Worm (Caenorhabditis elegans) whole organism, young adult: Measurements from ENCODE around the gene ivph-3.
A peak's percentile ranks its signal among the peaks of the same experiment; 100 is the strongest.

Experiments
- B0035.1 ChIP-seq: sonication (generic microtip); optimal IDR thresholded peaks from 2 replicates; lab custom pipeline; 2016; ENCODE audit warnings: missing genetic modification characterization, mild to moderate bottlenecking, missing compliant biosample characterization, missing genotype, missing genetic modification reagents
- D2030.7 ChIP-seq: fragments of 200-800 bp; sonication (Bioruptor generic); IDR thresholded peaks from 2 replicates; pipeline ENCODE4 v1.3.6; 2022; ENCODE audit warnings: missing genetic modification reagents, missing genetic modification characterization, missing compliant biosample characterization
- F22D6.2 ChIP-seq: sonication (generic microtip); optimal IDR thresholded peaks from 2 replicates; lab custom pipeline; 2016; ENCODE audit warnings: mild to moderate bottlenecking, missing genetic modification characterization, missing compliant biosample characterization
- F23B12.7 ChIP-seq: sonication (generic microtip); optimal IDR thresholded peaks from 2 replicates; lab custom pipeline; 2017; ENCODE audit warnings: missing genetic modification characterization, mild to moderate bottlenecking, missing compliant biosample characterization, antibody characterized with exemption, moderate library complexity; ENCODE audit not compliant: insufficient read depth
- F49E8.2 ChIP-seq: sonication (generic microtip); optimal IDR thresholded peaks from 3 replicates; lab custom pipeline; 2017; ENCODE audit warnings: missing genetic modification characterization, mild to moderate bottlenecking, missing compliant biosample characterization, antibody characterized with exemption, moderate library complexity; ENCODE audit not compliant: insufficient read depth
- F55B11.4 ChIP-seq: sonication (generic microtip); optimal IDR thresholded peaks from 2 replicates; lab custom pipeline; 2016; ENCODE audit warnings: missing compliant biosample characterization, missing genetic modification characterization, borderline replicate concordance; ENCODE audit not compliant: insufficient read depth
- F57A8.1 ChIP-seq: fragments of 200-800 bp; sonication (Bioruptor generic); optimal IDR thresholded peaks from 2 replicates; lab custom pipeline; 2018; ENCODE audit warnings: mild to moderate bottlenecking, missing genetic modification characterization, moderate library complexity, missing compliant biosample characterization
- K11D2.4 ChIP-seq: fragments of 200-800 bp; sonication (Bioruptor generic); IDR thresholded peaks from 2 replicates; pipeline ENCODE4 v1.3.6; 2022; ENCODE audit warnings: missing genetic modification reagents, missing genetic modification characterization, missing compliant biosample characterization
- Y53F4B.3 ChIP-seq: fragments of 200-800 bp; sonication (Bioruptor generic); IDR thresholded peaks from 2 replicates; pipeline ENCODE4 v1.3.6; 2022; ENCODE audit warnings: missing genetic modification reagents, missing genetic modification characterization, missing compliant biosample characterization
- Y79H2A.3 ChIP-seq: fragments of 200-800 bp; sonication (Bioruptor generic); conservative IDR thresholded peaks from 2 replicates; pipeline ENCODE4 v1.3.6; 2022; ENCODE audit warnings: missing genetic modification reagents, missing genetic modification characterization, missing compliant biosample characterization
- akir-1 ChIP-seq: fragments of 200-800 bp; sonication (Bioruptor generic); optimal IDR thresholded peaks from 2 replicates; lab custom pipeline; 2018; ENCODE audit warnings: mild to moderate bottlenecking, missing genetic modification characterization, moderate library complexity, missing compliant biosample characterization
- ama-1 ChIP-seq, 3 experiments: fragments of 150-350 bp in 1 of 3; sonication (generic microtip) in 2 of 3; optimal IDR thresholded peaks; 2 replicates each; lab custom pipeline; 2014 to 2018; ENCODE audit warnings: missing biosample characterization in 2 of 3, missing genetic modification characterization in 2 of 3, missing genetic modification reagents in 2 of 3
- attf-6 ChIP-seq: fragments of 200-800 bp; sonication (Bioruptor generic); IDR thresholded peaks from 2 replicates; pipeline ENCODE4 v1.3.6; 2022; ENCODE audit warnings: missing genetic modification reagents, missing genetic modification characterization, missing compliant biosample characterization
- bed-1 ChIP-seq: fragments of 200-800 bp; sonication (Bioruptor generic); IDR thresholded peaks from 2 replicates; pipeline ENCODE4 v1.3.6; 2022; ENCODE audit warnings: missing genetic modification reagents, missing genetic modification characterization, missing compliant biosample characterization
- ceh-27 ChIP-seq: fragments of 200-800 bp; sonication (Bioruptor generic); optimal IDR thresholded peaks from 2 replicates; lab custom pipeline; 2018; ENCODE audit warnings: mild to moderate bottlenecking, missing genetic modification characterization, moderate library complexity, missing compliant biosample characterization
- ceh-40 ChIP-seq: fragments of 200-800 bp; sonication (Bioruptor generic); IDR thresholded peaks from 2 replicates; pipeline ENCODE4 v1.3.6; 2022; ENCODE audit warnings: missing genetic modification characterization, missing compliant biosample characterization
- dpl-1 ChIP-seq: fragments of 150-350 bp; optimal IDR thresholded peaks from 2 replicates; lab custom pipeline; 2014; ENCODE audit warnings: missing biosample characterization, missing genetic modification reagents, missing genetic modification characterization
- egrh-3 ChIP-seq: fragments of 200-800 bp; sonication (Bioruptor generic); IDR thresholded peaks from 2 replicates; pipeline ENCODE4 v1.3.6; 2022; ENCODE audit warnings: missing genetic modification reagents, missing genetic modification characterization, missing compliant biosample characterization
- ets-4 ChIP-seq: fragments of 200-800 bp; sonication (Bioruptor generic); optimal IDR thresholded peaks from 2 replicates; lab custom pipeline; 2018; ENCODE audit warnings: mild to moderate bottlenecking, missing genetic modification characterization, missing compliant biosample characterization
- hlh-26 ChIP-seq: fragments of 200-800 bp; sonication (Bioruptor generic); conservative IDR thresholded peaks from 2 replicates; pipeline ENCODE4 v1.3.6; 2022; ENCODE audit warnings: missing genetic modification reagents, missing genetic modification characterization, missing compliant biosample characterization
- lin-54 ChIP-seq: fragments of 200-800 bp; sonication (Bioruptor generic); optimal IDR thresholded peaks from 2 replicates; lab custom pipeline; 2018; ENCODE audit warnings: mild to moderate bottlenecking, missing genetic modification characterization, missing compliant biosample characterization
- lir-1 ChIP-seq: fragments of 200-800 bp; sonication (Bioruptor generic); conservative IDR thresholded peaks from 2 replicates; pipeline ENCODE4 v1.3.6; 2022; ENCODE audit warnings: missing genetic modification reagents, missing genetic modification characterization, missing compliant biosample characterization
- lsy-27 ChIP-seq: sonication (generic microtip); optimal IDR thresholded peaks from 2 replicates; lab custom pipeline; 2017; ENCODE audit warnings: missing genetic modification characterization, mild to moderate bottlenecking, missing compliant biosample characterization, antibody characterized with exemption, missing genotype, borderline replicate concordance; ENCODE audit not compliant: insufficient read depth
- madf-10 ChIP-seq: sonication (generic microtip); optimal IDR thresholded peaks from 2 replicates; lab custom pipeline; 2016; ENCODE audit warnings: mild to moderate bottlenecking, missing genetic modification characterization, missing compliant biosample characterization
- madf-3 ChIP-seq: fragments of 200-800 bp; sonication (Bioruptor generic); IDR thresholded peaks from 2 replicates; pipeline ENCODE4 v1.3.6; 2022; ENCODE audit warnings: missing genetic modification reagents, missing genetic modification characterization, missing compliant biosample characterization
- madf-8 ChIP-seq: fragments of 200-800 bp; sonication (Bioruptor generic); conservative IDR thresholded peaks from 2 replicates; pipeline ENCODE4 v1.3.6; 2022; ENCODE audit warnings: missing genetic modification reagents, missing genetic modification characterization, missing compliant biosample characterization
- nfya-1 ChIP-seq: sonication (generic microtip); optimal IDR thresholded peaks from 2 replicates; lab custom pipeline; 2017; ENCODE audit warnings: antibody characterized with exemption, missing compliant biosample characterization, missing genetic modification characterization, borderline replicate concordance; ENCODE audit not compliant: insufficient read depth
- nhr-120 ChIP-seq: fragments of 200-800 bp; sonication (Bioruptor generic); IDR thresholded peaks from 2 replicates; pipeline ENCODE4 v1.3.6; 2022; ENCODE audit warnings: missing genetic modification characterization, missing compliant biosample characterization
- nhr-27 ChIP-seq: fragments of 200-800 bp; sonication (Bioruptor generic); optimal IDR thresholded peaks from 2 replicates; lab custom pipeline; 2018; ENCODE audit warnings: mild to moderate bottlenecking, missing genetic modification characterization, moderate library complexity, missing compliant biosample characterization
- pha-4 ChIP-seq: fragments of 150-350 bp; sonication (generic microtip); optimal IDR thresholded peaks from 2 replicates; lab custom pipeline; 2014; ENCODE audit warnings: missing biosample characterization, missing genetic modification reagents, missing genetic modification characterization
- rcor-1 ChIP-seq: fragments of 200-800 bp; sonication (Bioruptor generic); IDR thresholded peaks from 2 replicates; pipeline ENCODE4 v1.3.6; 2022; ENCODE audit warnings: missing genetic modification reagents, missing genetic modification characterization, missing compliant biosample characterization
- repo-1 ChIP-seq: sonication (generic microtip); optimal IDR thresholded peaks from 2 replicates; lab custom pipeline; 2017; ENCODE audit warnings: mild to moderate bottlenecking, missing genetic modification characterization, missing compliant biosample characterization
- sea-2 ChIP-seq: fragments of 200-800 bp; sonication (Bioruptor generic); IDR thresholded peaks from 2 replicates; pipeline ENCODE4 v1.3.6; 2022; ENCODE audit warnings: missing genetic modification characterization, missing compliant biosample characterization
- tbx-9 ChIP-seq: sonication (generic microtip); optimal IDR thresholded peaks from 2 replicates; lab custom pipeline; 2016; ENCODE audit warnings: borderline replicate concordance, missing genetic modification characterization, inconsistent platforms, missing compliant biosample characterization
- tlf-1 ChIP-seq: fragments of 200-800 bp; sonication (Bioruptor generic); optimal IDR thresholded peaks from 2 replicates; lab custom pipeline; 2018; ENCODE audit warnings: mild to moderate bottlenecking, missing genetic modification characterization, missing compliant biosample characterization
- unc-130 ChIP-seq: sonication (generic microtip); optimal IDR thresholded peaks from 2 replicates; lab custom pipeline; 2016; ENCODE audit warnings: missing genetic modification reagents, missing genetic modification characterization, missing compliant biosample characterization
- ztf-25 ChIP-seq: fragments of 200-800 bp; sonication (Bioruptor generic); IDR thresholded peaks from 2 replicates; pipeline ENCODE4 v1.3.6; 2022; ENCODE audit warnings: missing genetic modification reagents, missing genetic modification characterization, missing compliant biosample characterization
- ztf-26 ChIP-seq: sonication (generic microtip); optimal IDR thresholded peaks from 2 replicates; lab custom pipeline; 2017; ENCODE audit warnings: missing genetic modification characterization, missing compliant biosample characterization

ivph-3 gene

DNA sequence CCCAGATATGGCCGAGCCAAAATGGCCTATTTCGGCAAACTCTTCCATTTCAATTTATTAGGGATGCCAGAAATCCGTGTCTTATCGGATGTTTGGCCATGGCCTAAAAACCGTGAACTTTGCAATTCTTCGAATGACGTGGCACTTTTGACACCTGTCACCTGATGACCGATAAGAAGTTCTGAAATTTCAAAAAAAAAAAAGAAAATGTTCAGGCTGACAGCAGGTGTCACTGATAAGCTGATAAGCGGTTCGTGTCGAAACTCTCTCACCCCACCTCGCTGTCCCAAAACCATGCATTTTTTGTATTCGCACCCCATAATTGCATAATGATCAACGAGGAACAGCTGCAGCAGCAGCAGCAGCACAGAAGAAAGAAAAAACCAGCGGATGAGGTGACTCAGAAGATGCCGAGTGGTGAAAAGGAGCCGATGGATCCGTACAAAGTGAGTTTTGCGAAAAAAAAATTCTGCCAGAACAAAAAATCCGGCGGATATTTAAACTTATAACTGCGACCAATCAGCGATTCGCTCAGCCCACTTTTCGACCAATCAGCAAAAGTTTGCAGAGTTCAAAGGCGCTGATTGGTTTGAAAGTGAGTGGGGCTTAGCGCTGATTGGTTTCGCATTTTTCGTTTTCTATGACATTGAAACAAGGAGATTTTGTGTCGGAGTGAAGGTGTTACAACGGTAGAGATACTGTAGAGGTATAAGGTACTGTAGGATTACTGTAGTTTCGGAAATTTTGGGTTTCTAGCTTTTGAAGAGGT, 41.0 kb upstream of the ivph-3 start, which contains the start of the genes Y54G2A.28 and vrp-1 (continued):
- TF ChIP-seq lsy-27 (tag; lab: Kevin White, UChicago) (no peak), F55B11.4 (tag; lab: Kevin White, UChicago) (no peak), nhr-27 (no peak), madf-8 (GFP tag; lab: Robert Waterston, UW) (no peak), hlh-26 (GFP tag; lab: Robert Waterston, UW) (no peak), rcor-1 (GFP tag; lab: Robert Waterston, UW) (no peak), madf-3 (GFP tag; lab: Robert Waterston, UW) (no peak), ztf-26 (tag; lab: Kevin White, UChicago) (no peak), akir-1 (no peak), tbx-9 (tag; lab: Kevin White, UChicago) (no peak), ztf-25 (GFP tag; lab: Robert Waterston, UW) (no peak), ets-4 (GFP tag; lab: Kevin White, UChicago) (no peak), K11D2.4 (GFP tag; lab: Robert Waterston, UW) (0 out of 2 replicates have a peak, but pooled peaks have one; percentile 17), pha-4 (tag; lab: Kevin White, UChicago) (peak; percentile 24), Y79H2A.3 (GFP tag; lab: Robert Waterston, UW) (no peak), nfya-1 (no peak), repo-1 (tag; lab: Kevin White, UChicago) (no peak), ceh-27 (GFP tag; lab: Kevin White, UChicago) (no peak), F22D6.2 (no peak), nhr-120 (no peak), F57A8.1 (GFP tag; lab: Kevin White, UChicago) (no peak), bed-1 (GFP tag; lab: Robert Waterston, UW) (no peak), lir-1 (GFP tag; lab: Robert Waterston, UW) (no peak), egrh-3 (GFP tag; lab: Robert Waterston, UW) (no peak), Y53F4B.3 (GFP tag; lab: Robert Waterston, UW) (no peak), madf-10 (tag; lab: Kevin White, UChicago) (peak; percentile 1), dpl-1 (GFP tag; lab: Kevin White, UChicago) (no peak), sea-2 (GFP tag; lab: Robert Waterston, UW) (no peak), unc-130 (no peak), tlf-1 (peak; percentile 5), B0035.1 (no peak), ama-1 (optimal IDR thresholded peaks at IDR 0.05; lab: Kevin White, UChicago) (no peak), ama-1 (GFP tag; optimal IDR thresholded peaks at IDR 0.05; lab: Kevin White, UChicago) (no peak), F23B12.7 (tag; lab: Kevin White, UChicago) (no peak), lin-54 (peak; percentile 29), attf-6 (GFP tag; lab: Robert Waterston, UW) (no peak), D2030.7 (no peak), F49E8.2 (tag; lab: Kevin White, UChicago) (no peak), ceh-40 (no peak)
